Fruit fly (Drosophila melanogaster) whole organism, embryonic: ENCODE measurements around the gene Scr.

Source experiments
- Antp ChIP-seq: fragments of 200-800 bp; sonication (Bioruptor generic); optimal IDR thresholded peaks from 3 replicates; lab custom pipeline; 2016; ENCODE audit warnings: missing biosample characterization, missing genetic modification characterization
- Atf6 ChIP-seq: fragments of 200-800 bp; sonication (Bioruptor generic); IDR thresholded peaks from 2 replicates; pipeline ENCODE4 v1.3.6; 2022; ENCODE audit warnings: missing biosample characterization, missing genetic modification characterization
- CG1024 ChIP-seq: fragments of 200-800 bp; sonication (Bioruptor generic); IDR thresholded peaks from 2 replicates; pipeline ENCODE4 v1.3.6; 2022; ENCODE audit warnings: missing biosample characterization, missing genetic modification characterization
- CG12744 ChIP-seq: fragments of 200-800 bp; sonication (Bioruptor generic); optimal IDR thresholded peaks from 2 replicates; lab custom pipeline; 2016; ENCODE audit warnings: missing biosample characterization, missing genetic modification characterization
- CG15073 ChIP-seq: fragments of 200-800 bp; sonication (Bioruptor generic); optimal IDR thresholded peaks from 2 replicates; lab custom pipeline; 2016; ENCODE audit warnings: missing biosample characterization, missing genetic modification characterization
- CG18619 ChIP-seq: fragments of 200-800 bp; sonication (Bioruptor generic); optimal IDR thresholded peaks from 3 replicates; lab custom pipeline; 2017; ENCODE audit warnings: missing biosample characterization, mild to moderate bottlenecking, missing genetic modification characterization
- CG18764 ChIP-seq: fragments of 200-800 bp; sonication (Bioruptor generic); optimal IDR thresholded peaks from 3 replicates; lab custom pipeline; 2016; ENCODE audit warnings: missing biosample characterization, missing genetic modification characterization
- CG2712 ChIP-seq: fragments of 200-800 bp; optimal IDR thresholded peaks from 3 replicates; lab custom pipeline; 2019; ENCODE audit warnings: missing biosample characterization, mild to moderate bottlenecking, missing genetic modification characterization, moderate library complexity
- CG30403 ChIP-seq: fragments of 200-800 bp; sonication (Bioruptor generic); optimal IDR thresholded peaks from 3 replicates; lab custom pipeline; 2016; ENCODE audit warnings: missing biosample characterization, missing genetic modification characterization
- CG4707 ChIP-seq: fragments of 200-800 bp; sonication (Bioruptor generic); optimal IDR thresholded peaks from 2 replicates; lab custom pipeline; 2018; ENCODE audit warnings: missing biosample characterization, mild to moderate bottlenecking, missing genetic modification characterization, moderate library complexity
- CG4820 ChIP-seq: fragments of 200-800 bp; sonication (Bioruptor generic); optimal IDR thresholded peaks from 3 replicates; lab custom pipeline; 2016; ENCODE audit warnings: missing biosample characterization, missing genetic modification characterization
- CG6654 ChIP-seq: fragments of 200-800 bp; sonication (Bioruptor generic); optimal IDR thresholded peaks from 2 replicates; lab custom pipeline; 2017; ENCODE audit warnings: missing biosample characterization, mild to moderate bottlenecking, missing genetic modification characterization
- CG6683 ChIP-seq: fragments of 200-800 bp; sonication (Bioruptor generic); optimal IDR thresholded peaks from 2 replicates; lab custom pipeline; 2017; ENCODE audit warnings: missing biosample characterization, mild to moderate bottlenecking, missing genetic modification characterization, missing genetic modification reagents
- CG6854 ChIP-seq: fragments of 200-800 bp; sonication (Bioruptor generic); optimal IDR thresholded peaks from 3 replicates; lab custom pipeline; 2017; ENCODE audit warnings: missing biosample characterization, mild to moderate bottlenecking, missing genetic modification characterization
- CG7987 ChIP-seq: fragments of 200-800 bp; sonication (Bioruptor generic); optimal IDR thresholded peaks from 2 replicates; lab custom pipeline; 2018; ENCODE audit warnings: missing biosample characterization, mild to moderate bottlenecking, missing genetic modification characterization, moderate library complexity
- CG8290 ChIP-seq, 3 experiments: fragments of 200-800 bp; sonication (Bioruptor generic); optimal IDR thresholded peaks; 2 replicates each; lab custom pipeline; 2016 to 2019; ENCODE audit warnings: missing biosample characterization in 3 of 3, missing genetic modification characterization in 3 of 3, mild to moderate bottlenecking in 2 of 3, moderate library complexity in 1 of 3
- CG8765 ChIP-seq: fragments of 200-800 bp; sonication (Bioruptor generic); IDR thresholded peaks from 2 replicates; pipeline ENCODE4 v1.3.6; 2022; ENCODE audit warnings: missing biosample characterization, missing genetic modification characterization
- CG9876 ChIP-seq: fragments of 200-800 bp; sonication (Bioruptor generic); optimal IDR thresholded peaks from 2 replicates; lab custom pipeline; 2016; ENCODE audit warnings: missing biosample characterization, missing genetic modification characterization
- CTCF ChIP-seq: fragments of 200-800 bp; sonication (Bioruptor generic); optimal IDR thresholded peaks from 2 replicates; lab custom pipeline; 2017; ENCODE audit warnings: missing biosample characterization, mild to moderate bottlenecking, missing genetic modification characterization, moderate library complexity
- CkIIα-i1 ChIP-seq: fragments of 200-800 bp; sonication (Bioruptor generic); IDR thresholded peaks from 2 replicates; pipeline ENCODE4 v1.3.6; 2022; ENCODE audit warnings: missing biosample characterization, missing genetic modification characterization
- Dad ChIP-seq: fragments of 200-800 bp; sonication (Bioruptor generic); optimal IDR thresholded peaks from 3 replicates; lab custom pipeline; 2016; ENCODE audit warnings: missing biosample characterization, missing genetic modification characterization
- Dbx ChIP-seq: fragments of 200-800 bp; sonication (Bioruptor generic); IDR thresholded peaks from 3 replicates; pipeline ENCODE4 v1.3.6; 2022; ENCODE audit warnings: missing biosample characterization, missing genetic modification characterization
- Dll ChIP-seq: fragments of 200-800 bp; sonication (Bioruptor generic); IDR thresholded peaks from 4 replicates; pipeline ENCODE4 v1.3.6; 2022; ENCODE audit warnings: missing biosample characterization, missing genetic modification characterization; ENCODE audit not compliant: partially characterized antibody
- Doc3 ChIP-seq: fragments of 200-800 bp; sonication (Bioruptor generic); IDR thresholded peaks from 3 replicates; pipeline ENCODE4 v1.3.6; 2022; ENCODE audit warnings: missing biosample characterization, missing genetic modification characterization; ENCODE audit not compliant: partially characterized antibody
- Drgx ChIP-seq: fragments of 200-800 bp; sonication (Bioruptor generic); IDR thresholded peaks from 2 replicates; pipeline ENCODE4 v1.3.6; 2022; ENCODE audit warnings: missing biosample characterization, missing genetic modification characterization
- Fer3 ChIP-seq: fragments of 200-800 bp; sonication (Bioruptor generic); optimal IDR thresholded peaks from 2 replicates; lab custom pipeline; 2018; ENCODE audit warnings: missing biosample characterization, mild to moderate bottlenecking, missing genetic modification characterization, moderate library complexity
- GATAe ChIP-seq: fragments of 200-800 bp; sonication (Bioruptor generic); conservative IDR thresholded peaks from 2 replicates; pipeline ENCODE4 v1.3.6; 2022; ENCODE audit warnings: missing biosample characterization, missing genetic modification characterization
- Gug ChIP-seq: fragments of 200-800 bp; sonication (Bioruptor generic); IDR thresholded peaks from 4 replicates; pipeline ENCODE4 v1.3.6; 2022; ENCODE audit warnings: missing biosample characterization, missing genetic modification characterization
- HLHmδ ChIP-seq: fragments of 200-800 bp; sonication (Bioruptor generic); optimal IDR thresholded peaks from 2 replicates; lab custom pipeline; 2018; ENCODE audit warnings: missing biosample characterization, mild to moderate bottlenecking, missing genetic modification characterization, moderate library complexity
- HmgZ ChIP-seq: fragments of 200-800 bp; sonication (Bioruptor generic); optimal IDR thresholded peaks from 2 replicates; lab custom pipeline; 2018; ENCODE audit warnings: missing biosample characterization, mild to moderate bottlenecking, missing genetic modification characterization
- Neu2 ChIP-seq: fragments of 200-800 bp; sonication (Bioruptor generic); optimal IDR thresholded peaks from 3 replicates; lab custom pipeline; 2016; ENCODE audit warnings: missing biosample characterization, missing genetic modification characterization, borderline replicate concordance
- Nf-YC ChIP-seq: fragments of 200-800 bp; optimal IDR thresholded peaks from 3 replicates; lab custom pipeline; 2019; ENCODE audit warnings: missing biosample characterization, mild to moderate bottlenecking, missing genetic modification characterization, moderate library complexity
- Optix ChIP-seq: fragments of 200-800 bp; sonication (Bioruptor generic); IDR thresholded peaks from 3 replicates; pipeline ENCODE4 v1.3.6; 2022; ENCODE audit warnings: missing biosample characterization, missing genetic modification characterization
- Sox100B ChIP-seq: fragments of 200-800 bp; sonication (Bioruptor generic); optimal IDR thresholded peaks from 3 replicates; lab custom pipeline; 2018; ENCODE audit warnings: missing biosample characterization, mild to moderate bottlenecking, missing genetic modification characterization
- Sry-δ ChIP-seq: fragments of 200-800 bp; sonication (Bioruptor generic); optimal IDR thresholded peaks from 2 replicates; lab custom pipeline; 2016; ENCODE audit warnings: missing biosample characterization, missing genetic modification characterization
- abd-A ChIP-seq: fragments of 200-800 bp; sonication (Bioruptor generic); optimal IDR thresholded peaks from 3 replicates; lab custom pipeline; 2019; ENCODE audit warnings: missing biosample characterization, mild to moderate bottlenecking, missing genetic modification characterization, moderate library complexity
- chn ChIP-seq: fragments of 200-800 bp; sonication (Bioruptor generic); optimal IDR thresholded peaks from 2 replicates; lab custom pipeline; 2016; ENCODE audit warnings: missing biosample characterization, missing genetic modification characterization
- cwo ChIP-seq: fragments of 200-800 bp; sonication (Bioruptor generic); optimal IDR thresholded peaks from 3 replicates; lab custom pipeline; 2017; ENCODE audit warnings: missing biosample characterization, missing genetic modification characterization, mild to moderate bottlenecking, moderate library complexity, missing genetic modification reagents
- en ChIP-seq: fragments of 200-800 bp; sonication (Bioruptor generic); optimal IDR thresholded peaks from 2 replicates; lab custom pipeline; 2016; ENCODE audit warnings: missing biosample characterization, missing genetic modification characterization
- fd3F ChIP-seq: fragments of 200-800 bp; sonication (Bioruptor generic); optimal IDR thresholded peaks from 2 replicates; lab custom pipeline; 2018; ENCODE audit warnings: missing biosample characterization, mild to moderate bottlenecking, missing genetic modification characterization, moderate library complexity
- gsb ChIP-seq: fragments of 200-800 bp; sonication (Bioruptor generic); IDR thresholded peaks from 2 replicates; pipeline ENCODE4 v1.3.6; 2022; ENCODE audit warnings: missing biosample characterization, missing genetic modification characterization
- mirr ChIP-seq: fragments of 200-800 bp; sonication (Bioruptor generic); optimal IDR thresholded peaks from 3 replicates; lab custom pipeline; 2018; ENCODE audit warnings: missing biosample characterization, mild to moderate bottlenecking, missing genetic modification characterization
- nerfin-1 ChIP-seq: fragments of 200-800 bp; sonication (Bioruptor generic); optimal IDR thresholded peaks from 3 replicates; lab custom pipeline; 2019; ENCODE audit warnings: missing biosample characterization, mild to moderate bottlenecking, missing genetic modification characterization, moderate library complexity
- nmo ChIP-seq: fragments of 200-800 bp; sonication (Bioruptor generic); optimal IDR thresholded peaks from 2 replicates; lab custom pipeline; 2018; ENCODE audit warnings: missing biosample characterization, mild to moderate bottlenecking, missing genetic modification characterization, moderate library complexity
- sob ChIP-seq: fragments of 200-800 bp; sonication (Bioruptor generic); IDR thresholded peaks from 2 replicates; pipeline ENCODE4 v1.3.6; 2022; ENCODE audit warnings: missing biosample characterization, missing genetic modification characterization
- sr ChIP-seq: fragments of 200-800 bp; sonication (Bioruptor generic); IDR thresholded peaks from 3 replicates; pipeline ENCODE4 v1.3.6; 2022; ENCODE audit warnings: missing biosample characterization, missing genetic modification characterization
- usp ChIP-seq: fragments of >200 bp; optimal IDR thresholded peaks from 2 replicates; lab custom pipeline; 2017; ENCODE audit warnings: missing biosample characterization, missing genetic modification characterization
- vnd ChIP-seq: fragments of 200-800 bp; sonication (Bioruptor generic); IDR thresholded peaks from 3 replicates; pipeline ENCODE4 v1.3.6; 2022; ENCODE audit warnings: missing biosample characterization, missing genetic modification characterization; ENCODE audit not compliant: partially characterized antibody
- yki ChIP-seq: fragments of >200 bp; optimal IDR thresholded peaks from 3 replicates; lab custom pipeline; 2018

Scr gene

dm6 chr3R:6817977-6818903, 31.5 kb downstream of the Scr start (continued):
- no peak for TF ChIP-seq Doc3 (GFP tag; lab: Robert Waterston, UW)
- no peak for TF ChIP-seq CG7987 (GFP tag; lab: Kevin White, UChicago)
- TF ChIP-seq CG18764: no peak
- no peak for TF ChIP-seq CG1024 (GFP tag; lab: Robert Waterston, UW)
- TF ChIP-seq Dll (GFP tag; lab: Robert Waterston, UW): no peak
- no peak for TF ChIP-seq en
- no peak for TF ChIP-seq nerfin-1 (tag; lab: Kevin White, UChicago)
- TF ChIP-seq Dad: peak; percentile 30
- peak; percentile 44 for TF ChIP-seq CG4820 (GFP tag; lab: Kevin White, UChicago)
- no peak for TF ChIP-seq chn
- no peak for TF ChIP-seq sob
- TF ChIP-seq Atf6 (GFP tag; lab: Robert Waterston, UW): peak; percentile 53; the same call in 1 of the 2 replicates
- peak; percentile 35 for TF ChIP-seq Sox100B (GFP tag; lab: Kevin White, UChicago)
- peak; percentile 14 for TF ChIP-seq CG18619 (GFP tag; lab: Kevin White, UChicago)
- peak; percentile 42 for TF ChIP-seq Antp (GFP tag; lab: Kevin White, UChicago)
- peak; percentile 18 for TF ChIP-seq CG8290 (GFP tag; optimal IDR thresholded peaks at IDR 0.05; lab: Kevin White, UChicago)
- TF ChIP-seq CG8290 (tag; optimal IDR thresholded peaks at IDR 0.05; lab: Kevin White, UChicago): peak in 1 of 2 experiments; percentile 26
- no peak for TF ChIP-seq CG6854 (GFP tag; lab: Kevin White, UChicago)
- peak; percentile 61 for TF ChIP-seq CG30403 (GFP tag; lab: Kevin White, UChicago)
- no peak for TF ChIP-seq abd-A (tag; lab: Kevin White, UChicago)
- TF ChIP-seq HmgZ (tag; lab: Kevin White, UChicago): peak; percentile 6
- peak; percentile 12 for TF ChIP-seq CG4707 (GFP tag; lab: Kevin White, UChicago)
- TF ChIP-seq CG6683 (GFP tag; lab: Kevin White, UChicago): no peak
- no peak for TF ChIP-seq Drgx (GFP tag; lab: Robert Waterston, UW)
- TF ChIP-seq cwo (GFP tag; lab: Kevin White, UChicago): no peak
- no peak for TF ChIP-seq CkIIα-i1 (GFP tag; lab: Robert Waterston, UW)
- TF ChIP-seq vnd: no peak
- peak; percentile 58 for TF ChIP-seq CG2712
- no peak for TF ChIP-seq CG8765 (GFP tag; lab: Robert Waterston, UW)
- no peak for TF ChIP-seq yki (lab: Kevin White, UChicago)
- no peak for TF ChIP-seq sr (GFP tag; lab: Robert Waterston, UW)
- no peak for TF ChIP-seq Optix (GFP tag; lab: Robert Waterston, UW)
- TF ChIP-seq mirr (GFP tag; lab: Kevin White, UChicago): no peak
- TF ChIP-seq CG6654 (GFP tag; lab: Kevin White, UChicago): no peak
- TF ChIP-seq Sry-δ: no peak
- peak; percentile 35; the same call in 1 of the 4 replicates for TF ChIP-seq Gug (GFP tag; lab: Robert Waterston, UW)
- peak; percentile 56; the same call in 1 of the 3 replicates for TF ChIP-seq Dbx
- no peak for TF ChIP-seq CG12744 (GFP tag; lab: Kevin White, UChicago)
- no peak for TF ChIP-seq fd3F (GFP tag; lab: Kevin White, UChicago)
- TF ChIP-seq CG15073 (GFP tag; lab: Kevin White, UChicago): no peak
- TF ChIP-seq nmo (GFP tag; lab: Kevin White, UChicago): peak; percentile 56
- TF ChIP-seq gsb (GFP tag; lab: Robert Waterston, UW): peak; percentile 24; the same call in 1 of the 2 replicates
- TF ChIP-seq Fer3 (tag; lab: Kevin White, UChicago): no peak
- no peak for TF ChIP-seq usp
- TF ChIP-seq CTCF: no peak
- TF ChIP-seq Neu2: no peak
- TF ChIP-seq CG9876: no peak
- TF ChIP-seq Nf-YC (tag; lab: Kevin White, UChicago): no peak
- no peak for TF ChIP-seq HLHmδ (GFP tag; lab: Kevin White, UChicago)
- TF ChIP-seq GATAe (GFP tag; lab: Robert Waterston, UW): no peak
